Worm (Caenorhabditis elegans) whole organism, mixed stage, embryonic: ENCODE results near the gene srx-76.

Experiments used
- M03D4.4 ChIP-seq: sonication (generic microtip); optimal IDR thresholded peaks from 2 replicates; lab custom pipeline; 2017; ENCODE audit warnings: mild to moderate bottlenecking, missing genetic modification characterization, missing compliant biosample characterization
- bed-3 ChIP-seq: fragments of 200-800 bp; sonication (Bioruptor generic); optimal IDR thresholded peaks from 3 replicates; lab custom pipeline; 2018; ENCODE audit warnings: mild to moderate bottlenecking, missing genetic modification characterization, moderate library complexity, missing compliant biosample characterization
- blmp-1 ChIP-seq: fragments of 150-350 bp; optimal IDR thresholded peaks from 2 replicates; lab custom pipeline; 2014; ENCODE audit warnings: missing biosample characterization, missing genetic modification characterization
- ceh-39 ChIP-seq: fragments of 150-350 bp; optimal IDR thresholded peaks from 2 replicates; lab custom pipeline; 2014; ENCODE audit warnings: missing biosample characterization, missing genetic modification characterization
- ceh-43 ChIP-seq: fragments of 200-800 bp; sonication (Bioruptor generic); optimal IDR thresholded peaks from 2 replicates; lab custom pipeline; 2018; ENCODE audit warnings: mild to moderate bottlenecking, missing genetic modification characterization, moderate library complexity, missing compliant biosample characterization
- ces-1 ChIP-seq: fragments of 150-350 bp; optimal IDR thresholded peaks from 2 replicates; lab custom pipeline; 2014; ENCODE audit warnings: missing biosample characterization, missing genetic modification reagents, missing genetic modification characterization
- cnd-1 ChIP-seq: fragments of 200-800 bp; sonication (Bioruptor generic); optimal IDR thresholded peaks from 2 replicates; lab custom pipeline; 2018; ENCODE audit warnings: mild to moderate bottlenecking, missing genetic modification characterization, missing compliant biosample characterization
- drap-1 ChIP-seq: fragments of 200-800 bp; sonication (Bioruptor generic); optimal IDR thresholded peaks from 3 replicates; lab custom pipeline; 2018; ENCODE audit warnings: mild to moderate bottlenecking, missing genetic modification characterization, missing compliant biosample characterization
- elt-1 ChIP-seq: sonication (generic microtip); optimal IDR thresholded peaks from 2 replicates; lab custom pipeline; 2017; ENCODE audit warnings: missing genetic modification characterization, mild to moderate bottlenecking, missing compliant biosample characterization, antibody characterized with exemption, moderate library complexity, borderline replicate concordance; ENCODE audit not compliant: insufficient read depth
- flh-1 ChIP-seq: fragments of 200-800 bp; sonication (Bioruptor generic); optimal IDR thresholded peaks from 2 replicates; lab custom pipeline; 2018; ENCODE audit warnings: mild to moderate bottlenecking, missing genetic modification characterization, moderate library complexity, missing compliant biosample characterization
- hlh-1 ChIP-seq: fragments of 150-350 bp; optimal IDR thresholded peaks from 2 replicates; lab custom pipeline; 2014; ENCODE audit warnings: missing biosample characterization, missing genetic modification reagents, missing genetic modification characterization
- lin-13 ChIP-seq: fragments of 150-350 bp; optimal IDR thresholded peaks from 2 replicates; lab custom pipeline; 2014; ENCODE audit warnings: missing biosample characterization, missing genetic modification characterization
- lin-32 ChIP-seq: fragments of 200-800 bp; sonication (Bioruptor generic); optimal IDR thresholded peaks from 2 replicates; lab custom pipeline; 2018; ENCODE audit warnings: mild to moderate bottlenecking, missing genetic modification characterization, missing compliant biosample characterization
- lsy-2 ChIP-seq: fragments of 150-350 bp; optimal IDR thresholded peaks from 2 replicates; lab custom pipeline; 2014; ENCODE audit warnings: missing biosample characterization, missing genetic modification characterization
- mep-1 ChIP-seq: fragments of 150-350 bp; optimal IDR thresholded peaks from 2 replicates; lab custom pipeline; 2017; ENCODE audit warnings: missing biosample characterization, missing genetic modification reagents, missing genetic modification characterization, inconsistent platforms
- mls-2 ChIP-seq: sonication (generic microtip); optimal IDR thresholded peaks from 2 replicates; lab custom pipeline; 2016; ENCODE audit warnings: mild to moderate bottlenecking, missing genetic modification characterization, moderate library complexity, missing compliant biosample characterization
- nhr-12 ChIP-seq: fragments of 150-350 bp; optimal IDR thresholded peaks from 2 replicates; lab custom pipeline; 2014; ENCODE audit warnings: missing biosample characterization, missing genetic modification characterization
- nhr-2 ChIP-seq: fragments of 150-350 bp; optimal IDR thresholded peaks from 2 replicates; lab custom pipeline; 2014; ENCODE audit warnings: missing biosample characterization, missing genetic modification characterization
- nhr-237 ChIP-seq: fragments of 150-350 bp; optimal IDR thresholded peaks from 2 replicates; lab custom pipeline; 2014; ENCODE audit warnings: missing biosample characterization, missing genetic modification characterization
- nhr-28 ChIP-seq: fragments of 150-350 bp; optimal IDR thresholded peaks from 2 replicates; lab custom pipeline; 2014; ENCODE audit warnings: missing biosample characterization, missing genetic modification characterization
- pha-4 ChIP-seq: fragments of 150-350 bp; optimal IDR thresholded peaks from 2 replicates; lab custom pipeline; 2018; ENCODE audit warnings: missing biosample characterization, missing genetic modification reagents, missing genetic modification characterization
- sem-2 ChIP-seq: fragments of 200-800 bp; sonication (Bioruptor generic); optimal IDR thresholded peaks from 2 replicates; lab custom pipeline; 2018; ENCODE audit warnings: mild to moderate bottlenecking, missing genetic modification characterization, missing compliant biosample characterization
- snpc-4 ChIP-seq: fragments of 150-350 bp; optimal IDR thresholded peaks from 2 replicates; lab custom pipeline; 2014; ENCODE audit warnings: missing biosample characterization, missing genetic modification characterization
- sptf-1 ChIP-seq: sonication (generic microtip); optimal IDR thresholded peaks from 2 replicates; lab custom pipeline; 2017; ENCODE audit warnings: mild to moderate bottlenecking, missing genetic modification characterization, moderate library complexity, missing compliant biosample characterization
- tbx-8 ChIP-seq: fragments of 200-800 bp; sonication (Bioruptor generic); optimal IDR thresholded peaks from 2 replicates; lab custom pipeline; 2018; ENCODE audit warnings: mild to moderate bottlenecking, missing genetic modification characterization, moderate library complexity, missing compliant biosample characterization
- unc-120 ChIP-seq: sonication (generic microtip); optimal IDR thresholded peaks from 2 replicates; lab custom pipeline; 2017; ENCODE audit warnings: missing genetic modification characterization, missing compliant biosample characterization; ENCODE audit not compliant: poor library complexity, severe bottlenecking
- unc-39 ChIP-seq: fragments of 150-350 bp; optimal IDR thresholded peaks from 2 replicates; lab custom pipeline; 2014; ENCODE audit warnings: missing biosample characterization, missing genetic modification characterization
- unc-62 ChIP-seq: fragments of 150-350 bp; optimal IDR thresholded peaks from 2 replicates; lab custom pipeline; 2014; ENCODE audit warnings: missing biosample characterization, missing genetic modification reagents, missing genetic modification characterization
- zip-8 ChIP-seq: fragments of 150-350 bp; optimal IDR thresholded peaks from 2 replicates; lab custom pipeline; 2014; ENCODE audit warnings: missing biosample characterization, missing genetic modification characterization
- ztf-11 ChIP-seq: fragments of 150-350 bp; optimal IDR thresholded peaks from 2 replicates; lab custom pipeline; 2014; ENCODE audit warnings: missing biosample characterization, missing genetic modification characterization

srx-76 gene

ce11 chrV:11896322-11896898 lies 4.8 kb downstream of the srx-76 start:
- TF ChIP-seq lin-13 = peak; percentile 25
- TF ChIP-seq mep-1 (tag; lab: Kevin White, UChicago) = peak; percentile 50
- TF ChIP-seq sptf-1 (tag; lab: Kevin White, UChicago) = no peak
- no peak for TF ChIP-seq bed-3 (GFP tag; lab: Kevin White, UChicago)
- TF ChIP-seq flh-1 = no peak
- TF ChIP-seq nhr-12 (tag; lab: Kevin White, UChicago) = peak; percentile 32

- no peak for TF ChIP-seq drap-1 (GFP tag; lab: Kevin White, UChicago)
- TF ChIP-seq hlh-1 (tag; lab: Kevin White, UChicago) = no peak
- TF ChIP-seq sem-2 = no peak
- no peak for TF ChIP-seq pha-4 (tag; lab: Kevin White, UChicago)
- no peak for TF ChIP-seq lin-13
- no peak for TF ChIP-seq tbx-8
- TF ChIP-seq unc-39 (tag; lab: Kevin White, UChicago) = no peak
- TF ChIP-seq M03D4.4 = no peak
- TF ChIP-seq unc-62 (GFP tag; lab: Kevin White, UChicago) = no peak
- TF ChIP-seq blmp-1 (tag; lab: Kevin White, UChicago) = no peak
- TF ChIP-seq cnd-1 (tag; lab: Kevin White, UChicago) = no peak
- TF ChIP-seq zip-8 = no peak
- TF ChIP-seq flh-1 = no peak
- TF ChIP-seq nhr-12 (tag; lab: Kevin White, UChicago) = no peak
- no peak for TF ChIP-seq mls-2 (tag; lab: Kevin White, UChicago)
These were observed 6.0 kb downstream of the srx-76 start for ce11 chrV:11897604-11898003.

- no peak for TF ChIP-seq nhr-2 (tag; lab: Kevin White, UChicago)
- no peak for TF ChIP-seq bed-3 (GFP tag; lab: Kevin White, UChicago)
- TF ChIP-seq tbx-8 = no peak
- no peak for TF ChIP-seq mls-2 (tag; lab: Kevin White, UChicago)
- TF ChIP-seq ceh-43 (GFP tag; lab: Kevin White, UChicago) = no peak
- no peak for TF ChIP-seq lsy-2 (tag; lab: Kevin White, UChicago)
- TF ChIP-seq elt-1 (tag; lab: Kevin White, UChicago) = peak; percentile 12
- peak; percentile 15 for TF ChIP-seq blmp-1 (tag; lab: Kevin White, UChicago)
- TF ChIP-seq lin-13 = no peak
- TF ChIP-seq unc-39 (tag; lab: Kevin White, UChicago) = no peak
These were observed 7.5 kb downstream of the srx-76 start, which contains the start of gene sma-1 for ce11 chrV:11899149-11899548. Gene sma-1, plus strand, starts transcription at chrV:11899449.

ce11 chrV:11900127-11900526 lies 8.5 kb downstream of the srx-76 start:
- TF ChIP-seq blmp-1 (tag; lab: Kevin White, UChicago) (no peak), ces-1 (GFP tag; lab: Kevin White, UChicago) (no peak), ceh-43 (GFP tag; lab: Kevin White, UChicago) (no peak), mls-2 (tag; lab: Kevin White, UChicago) (no peak), hlh-1 (tag; lab: Kevin White, UChicago) (no peak), ztf-11 (tag; lab: Kevin White, UChicago) (no peak), zip-8 (no peak), nhr-28 (tag; lab: Kevin White, UChicago) (no peak), unc-39 (tag; lab: Kevin White, UChicago) (no peak), lin-32 (GFP tag; lab: Kevin White, UChicago) (no peak), snpc-4 (no peak), ceh-39 (tag; lab: Kevin White, UChicago) (no peak), cnd-1 (tag; lab: Kevin White, UChicago) (no peak), bed-3 (GFP tag; lab: Kevin White, UChicago) (no peak), unc-62 (GFP tag; lab: Kevin White, UChicago) (no peak), tbx-8 (no peak), unc-120 (tag; lab: Kevin White, UChicago) (no peak)

- TF ChIP-seq blmp-1 (tag; lab: Kevin White, UChicago) (no peak), flh-1 (no peak), nhr-237 (no peak)
These were observed 9.6 kb downstream of the srx-76 start for ce11 chrV:11901260-11901659.
